Fruit fly (Drosophila melanogaster) whole organism, prepupa: ENCODE measurements around the gene CG31139.
A peak's percentile ranks its signal among the peaks of the same experiment; 100 is the strongest.

Experiments used
- CG10631 ChIP-seq: fragments of 200-800 bp; sonication (Bioruptor generic); optimal IDR thresholded peaks from 2 replicates; lab custom pipeline; 2016; ENCODE audit warnings: missing biosample characterization, missing genetic modification characterization
- CG10669 ChIP-seq: fragments of 200-800 bp; sonication (Bioruptor generic); optimal IDR thresholded peaks from 3 replicates; lab custom pipeline; 2018; ENCODE audit warnings: missing biosample characterization, mild to moderate bottlenecking, missing genetic modification characterization, moderate library complexity
- CG11294 ChIP-seq: fragments of 200-800 bp; sonication (Bioruptor generic); IDR thresholded peaks from 2 replicates; pipeline ENCODE4 v1.3.6; 2022; ENCODE audit warnings: missing biosample characterization, missing genetic modification characterization
- CG11762 ChIP-seq: fragments of 200-800 bp; sonication (Bioruptor generic); optimal IDR thresholded peaks from 3 replicates; lab custom pipeline; 2016; ENCODE audit warnings: missing biosample characterization, missing genetic modification characterization; ENCODE audit not compliant: insufficient read depth
- CG11902 ChIP-seq: fragments of 200-800 bp; sonication (Bioruptor generic); optimal IDR thresholded peaks from 3 replicates; lab custom pipeline; 2016; ENCODE audit warnings: missing biosample characterization, missing genetic modification characterization
- CG3032 ChIP-seq: fragments of 200-800 bp; optimal IDR thresholded peaks from 2 replicates; lab custom pipeline; 2019; ENCODE audit warnings: missing biosample characterization, mild to moderate bottlenecking, missing genetic modification characterization, moderate library complexity
- CG31627 ChIP-seq: fragments of 200-800 bp; sonication (Bioruptor generic); optimal IDR thresholded peaks from 3 replicates; lab custom pipeline; 2016; ENCODE audit warnings: missing biosample characterization, missing genetic modification characterization
- CG32006 ChIP-seq: fragments of 200-800 bp; sonication (Bioruptor generic); optimal IDR thresholded peaks from 3 replicates; lab custom pipeline; 2017; ENCODE audit warnings: missing biosample characterization, mild to moderate bottlenecking, missing genetic modification characterization
- CG34406 ChIP-seq: fragments of 200-800 bp; sonication (Bioruptor generic); optimal IDR thresholded peaks from 3 replicates; lab custom pipeline; 2016; ENCODE audit warnings: missing biosample characterization, missing genetic modification characterization
- CG4318 ChIP-seq: fragments of 200-800 bp; sonication (Bioruptor generic); optimal IDR thresholded peaks from 3 replicates; lab custom pipeline; 2017; ENCODE audit warnings: missing biosample characterization, mild to moderate bottlenecking, missing genetic modification characterization
- CG6163 ChIP-seq: fragments of 200-800 bp; sonication (Bioruptor generic); IDR thresholded peaks from 3 replicates; pipeline ENCODE4 v1.3.6; 2022; ENCODE audit warnings: missing biosample characterization, missing genetic modification characterization
- CG6792 ChIP-seq: fragments of 200-800 bp; sonication (Bioruptor generic); optimal IDR thresholded peaks from 3 replicates; lab custom pipeline; 2016; ENCODE audit warnings: missing biosample characterization, missing genetic modification characterization
- CG6808 ChIP-seq: fragments of 200-800 bp; sonication (Bioruptor generic); optimal IDR thresholded peaks from 3 replicates; lab custom pipeline; 2017; ENCODE audit warnings: missing biosample characterization, missing genetic modification characterization, mild to moderate bottlenecking, moderate library complexity, missing genetic modification reagents
- Eip75B ChIP-seq: fragments of 200-800 bp; sonication (Bioruptor generic); optimal IDR thresholded peaks from 3 replicates; lab custom pipeline; 2016; ENCODE audit warnings: missing biosample characterization, missing genetic modification characterization
- Eip78C ChIP-seq: fragments of 200-800 bp; sonication (Bioruptor generic); peaks from one replicate; lab custom pipeline; 2016; ENCODE audit warnings: missing biosample characterization, missing genetic modification characterization
- Ets21C ChIP-seq: fragments of 200-800 bp; sonication (Bioruptor generic); optimal IDR thresholded peaks from 3 replicates; lab custom pipeline; 2016; ENCODE audit warnings: missing biosample characterization, missing genetic modification characterization
- Gug ChIP-seq: fragments of 200-800 bp; sonication (Bioruptor generic); IDR thresholded peaks from 2 replicates; pipeline ENCODE4 v1.3.6; 2022; ENCODE audit warnings: missing biosample characterization, missing genetic modification characterization
- Hr38 ChIP-seq: sonication (Bioruptor generic); optimal IDR thresholded peaks from 2 replicates; lab custom pipeline; 2016; ENCODE audit warnings: missing biosample characterization, missing genetic modification characterization
- Hr39 ChIP-seq: fragments of 200-800 bp; sonication (Bioruptor generic); optimal IDR thresholded peaks from 2 replicates; lab custom pipeline; 2016; ENCODE audit warnings: missing biosample characterization, missing genetic modification characterization
- Hr4 ChIP-seq: fragments of 200-800 bp; sonication (Bioruptor generic); optimal IDR thresholded peaks from 3 replicates; lab custom pipeline; 2016; ENCODE audit warnings: missing biosample characterization, missing genetic modification characterization
- Lpt ChIP-seq: fragments of 200-800 bp; sonication (Bioruptor generic); optimal IDR thresholded peaks from 3 replicates; lab custom pipeline; 2016; ENCODE audit warnings: missing biosample characterization, missing genetic modification characterization
- OdsH ChIP-seq: fragments of 200-800 bp; sonication (Bioruptor generic); optimal IDR thresholded peaks from 3 replicates; lab custom pipeline; 2016; ENCODE audit warnings: missing biosample characterization, missing genetic modification characterization
- Smox ChIP-seq: fragments of 200-800 bp; sonication (Bioruptor generic); optimal IDR thresholded peaks from 3 replicates; lab custom pipeline; 2016; ENCODE audit warnings: missing biosample characterization, missing genetic modification characterization
- Sox102F ChIP-seq: fragments of 200-800 bp; sonication (Bioruptor generic); optimal IDR thresholded peaks from 2 replicates; lab custom pipeline; 2016; ENCODE audit warnings: missing biosample characterization, mild to moderate bottlenecking, missing genetic modification characterization
- achi ChIP-seq: fragments of 200-800 bp; sonication (Bioruptor generic); optimal IDR thresholded peaks from 3 replicates; lab custom pipeline; 2016; ENCODE audit warnings: missing biosample characterization, missing genetic modification characterization
- acj6 ChIP-seq: fragments of 200-800 bp; sonication (Bioruptor generic); optimal IDR thresholded peaks from 3 replicates; lab custom pipeline; 2016; ENCODE audit warnings: missing biosample characterization, missing genetic modification characterization
- cyc ChIP-seq: fragments of 200-800 bp; sonication (Bioruptor generic); optimal IDR thresholded peaks from 3 replicates; lab custom pipeline; 2016; ENCODE audit warnings: missing biosample characterization, missing genetic modification characterization
- dsx ChIP-seq: fragments of 200-800 bp; optimal IDR thresholded peaks from 3 replicates; lab custom pipeline; 2019; ENCODE audit warnings: missing biosample characterization, mild to moderate bottlenecking, missing genetic modification characterization, moderate library complexity; ENCODE audit not compliant: poor library complexity, severe bottlenecking
- esn ChIP-seq: fragments of 200-800 bp; sonication (Bioruptor generic); optimal IDR thresholded peaks from 2 replicates; lab custom pipeline; 2016; ENCODE audit warnings: missing biosample characterization, mild to moderate bottlenecking, missing genetic modification characterization, moderate library complexity
- fd59A ChIP-seq: fragments of 200-800 bp; sonication (Bioruptor generic); optimal IDR thresholded peaks from 2 replicates; lab custom pipeline; 2017; ENCODE audit warnings: missing biosample characterization, mild to moderate bottlenecking, missing genetic modification characterization, missing genetic modification reagents
- fd85E ChIP-seq: fragments of 200-800 bp; sonication (Bioruptor generic); optimal IDR thresholded peaks from 3 replicates; lab custom pipeline; 2016; ENCODE audit warnings: missing biosample characterization, missing genetic modification characterization
- fkh ChIP-seq: fragments of 200-800 bp; sonication (Bioruptor generic); optimal IDR thresholded peaks from 3 replicates; lab custom pipeline; 2017; ENCODE audit warnings: missing biosample characterization, mild to moderate bottlenecking, missing genetic modification characterization, moderate library complexity
- lz ChIP-seq: fragments of 200-800 bp; sonication (Bioruptor generic); optimal IDR thresholded peaks from 3 replicates; lab custom pipeline; 2016; ENCODE audit warnings: missing biosample characterization, missing genetic modification characterization
- spab ChIP-seq: fragments of 200-800 bp; sonication (Bioruptor generic); optimal IDR thresholded peaks from 2 replicates; lab custom pipeline; 2017; ENCODE audit warnings: missing biosample characterization, mild to moderate bottlenecking, missing genetic modification characterization, missing genetic modification reagents
- svp ChIP-seq: fragments of 200-800 bp; sonication (Bioruptor generic); peaks from one replicate; lab custom pipeline; 2016; ENCODE audit warnings: missing biosample characterization, missing genetic modification characterization
- topi ChIP-seq: fragments of 200-800 bp; sonication (Bioruptor generic); optimal IDR thresholded peaks from 3 replicates; lab custom pipeline; 2016; ENCODE audit warnings: missing biosample characterization, missing genetic modification characterization

Gene CG31139

dm6 chr3R:22720808-22721306 is 28.0 kb downstream of the CG31139 start, which contains the start of gene wge (continued):
- TF ChIP-seq achi (GFP tag; lab: Kevin White, UChicago) (peak; percentile 47), CG4318 (GFP tag; lab: Kevin White, UChicago) (no peak), CG32006 (GFP tag; lab: Kevin White, UChicago) (peak; percentile 77), CG10669 (GFP tag; lab: Kevin White, UChicago) (peak; percentile 74), OdsH (GFP tag; lab: Kevin White, UChicago) (no peak), CG11762 (GFP tag; lab: Kevin White, UChicago) (peak; percentile 21), CG10631 (GFP tag; lab: Kevin White, UChicago) (no peak), CG11902 (GFP tag; lab: Kevin White, UChicago) (no peak), CG6792 (GFP tag; lab: Kevin White, UChicago) (peak; percentile 22), CG31627 (no peak), fd85E (GFP tag; lab: Kevin White, UChicago) (no peak), Sox102F (GFP tag; lab: Kevin White, UChicago) (no peak), fd59A (peak; percentile 64), fkh (no peak), Smox (no peak), CG3032 (peak; percentile 64), Eip75B (GFP tag; lab: Kevin White, UChicago) (no peak), topi (GFP tag; lab: Kevin White, UChicago) (peak; percentile 32), CG6163 (GFP tag; lab: Robert Waterston, UW) (peak; percentile 63; the same call in 2 of the 3 replicates), Hr38 (GFP tag; lab: Kevin White, UChicago) (no peak)
- TF ChIP-seq, all 60 proteins: peak for 41

dm6 chr3R:22719607-22719949 is 29.3 kb downstream of the CG31139 start:
- TF ChIP-seq CG11294 (GFP tag; lab: Robert Waterston, UW): no peak
- no peak for TF ChIP-seq CG3032
- TF ChIP-seq CG32006 (GFP tag; lab: Kevin White, UChicago): no peak
- TF ChIP-seq CG34406: no peak
- TF ChIP-seq lz (GFP tag; lab: Kevin White, UChicago): no peak
- no peak for TF ChIP-seq esn (GFP tag; lab: Kevin White, UChicago)
- no peak for TF ChIP-seq acj6 (GFP tag; lab: Kevin White, UChicago)
- no peak for TF ChIP-seq cyc
- TF ChIP-seq spab (GFP tag; lab: Kevin White, UChicago): no peak
- TF ChIP-seq Ets21C (GFP tag; lab: Kevin White, UChicago): no peak
- TF ChIP-seq CG6808 (GFP tag; lab: Kevin White, UChicago): no peak
- TF ChIP-seq Hr4 (GFP tag; lab: Kevin White, UChicago): no peak
- TF ChIP-seq Lpt (GFP tag; lab: Kevin White, UChicago): no peak
- TF ChIP-seq, all 60 proteins: peak for 0

dm6 chr3R:22718937-22719606 is 29.8 kb downstream of the CG31139 start:
- no peak for TF ChIP-seq CG6163 (GFP tag; lab: Robert Waterston, UW)
- no peak for TF ChIP-seq cyc
- TF ChIP-seq Eip78C (GFP tag; lab: Kevin White, UChicago): no peak

- TF ChIP-seq CG6808 (GFP tag; lab: Kevin White, UChicago) (no peak), Hr38 (GFP tag; lab: Kevin White, UChicago) (no peak), Gug (no peak), Eip78C (GFP tag; lab: Kevin White, UChicago) (no peak), Hr39 (GFP tag; lab: Kevin White, UChicago) (no peak), dsx (GFP tag; lab: Kevin White, UChicago) (no peak), svp (GFP tag; lab: Kevin White, UChicago) (no peak)
Observed at dm6 chr3R:22718401-22718800, 30.5 kb downstream of the CG31139 start.
